Worm (Caenorhabditis elegans) whole organism, late embryonic: ENCODE results near the gene F10C1.9.

Experiments
- ceh-14 ChIP-seq: sonication (generic microtip); optimal IDR thresholded peaks from 2 replicates; lab custom pipeline; 2016; ENCODE audit warnings: missing genotype, missing genetic modification characterization, missing compliant biosample characterization
- elt-2 ChIP-seq: sonication (generic microtip); optimal IDR thresholded peaks from 2 replicates; lab custom pipeline; 2016; ENCODE audit warnings: missing genetic modification reagents, missing genetic modification characterization, missing compliant biosample characterization
- gmeb-2 ChIP-seq: sonication (generic microtip); optimal IDR thresholded peaks from 2 replicates; lab custom pipeline; 2016; ENCODE audit warnings: missing genetic modification characterization, inconsistent platforms, missing compliant biosample characterization
- hlh-13 ChIP-seq: fragments of 200-800 bp; sonication (Bioruptor generic); optimal IDR thresholded peaks from 2 replicates; lab custom pipeline; 2018; ENCODE audit warnings: mild to moderate bottlenecking, missing genetic modification characterization, missing compliant biosample characterization
- hlh-6 ChIP-seq: sonication (generic microtip); optimal IDR thresholded peaks from 2 replicates; lab custom pipeline; 2016; ENCODE audit warnings: missing genotype, missing genetic modification characterization, missing compliant biosample characterization
- pha-4 ChIP-seq: fragments of 150-350 bp; optimal IDR thresholded peaks from 2 replicates; lab custom pipeline; 2018; ENCODE audit warnings: missing biosample characterization, missing genetic modification reagents, missing genetic modification characterization
- pros-1 ChIP-seq: fragments of 150-350 bp; optimal IDR thresholded peaks from 2 replicates; lab custom pipeline; 2014; ENCODE audit warnings: missing biosample characterization, missing genetic modification reagents, missing genetic modification characterization
- sdc-2 ChIP-seq: sonication (generic microtip); optimal IDR thresholded peaks from 2 replicates; lab custom pipeline; 2016; ENCODE audit warnings: missing genotype, missing genetic modification characterization, missing compliant biosample characterization
- tbx-2 ChIP-seq: sonication (generic microtip); optimal IDR thresholded peaks from 2 replicates; lab custom pipeline; 2016; ENCODE audit warnings: missing genetic modification characterization, missing compliant biosample characterization

ce11 chrII:5712126-5712525, 33.0 kb downstream of the F10C1.9 start:
- TF ChIP-seq tbx-2 (no peak), sdc-2 (tag; lab: Kevin White, UChicago) (no peak), ceh-14 (tag; lab: Kevin White, UChicago) (no peak), elt-2 (tag; lab: Kevin White, UChicago) (no peak), hlh-6 (no peak), hlh-13 (GFP tag; lab: Kevin White, UChicago) (no peak), pha-4 (tag; lab: Kevin White, UChicago) (no peak), pros-1 (tag; lab: Kevin White, UChicago) (no peak), gmeb-2 (tag; lab: Kevin White, UChicago) (no peak)
